Fruit fly (Drosophila melanogaster) whole organism, embryonic: ENCODE measurements around the gene CG17801.

Source experiments
- ATbp ChIP-seq: fragments of 200-800 bp; sonication (Bioruptor generic); optimal IDR thresholded peaks from 2 replicates; lab custom pipeline; 2017; ENCODE audit warnings: missing biosample characterization, mild to moderate bottlenecking, missing genetic modification characterization, missing genetic modification reagents
- CG10267 ChIP-seq: fragments of 200-800 bp; sonication (Bioruptor generic); optimal IDR thresholded peaks from 2 replicates; lab custom pipeline; 2018; ENCODE audit warnings: missing biosample characterization, mild to moderate bottlenecking, missing genetic modification characterization, moderate library complexity
- CG10565 ChIP-seq: fragments of 200-800 bp; sonication (Bioruptor generic); optimal IDR thresholded peaks from 3 replicates; lab custom pipeline; 2016; ENCODE audit warnings: missing biosample characterization, mild to moderate bottlenecking, missing genetic modification characterization
- CG11723 ChIP-seq: fragments of 200-800 bp; sonication (Bioruptor generic); optimal IDR thresholded peaks from 2 replicates; lab custom pipeline; 2017; ENCODE audit warnings: missing biosample characterization, mild to moderate bottlenecking, missing genetic modification characterization
- CG12104 ChIP-seq: fragments of 200-800 bp; sonication (Bioruptor generic); optimal IDR thresholded peaks from 3 replicates; lab custom pipeline; 2016; ENCODE audit warnings: missing biosample characterization, missing genetic modification characterization
- CG12942 ChIP-seq: fragments of 200-800 bp; sonication (Bioruptor generic); optimal IDR thresholded peaks from 3 replicates; lab custom pipeline; 2016; ENCODE audit warnings: missing biosample characterization, missing genetic modification characterization
- CG13296 ChIP-seq: fragments of 200-800 bp; sonication (Bioruptor generic); optimal IDR thresholded peaks from 3 replicates; lab custom pipeline; 2018; ENCODE audit warnings: missing biosample characterization, mild to moderate bottlenecking, missing genetic modification characterization
- CG15696 ChIP-seq: fragments of 200-800 bp; sonication (Bioruptor generic); optimal IDR thresholded peaks from 2 replicates; lab custom pipeline; 2019; ENCODE audit warnings: missing biosample characterization, mild to moderate bottlenecking, missing genetic modification characterization, moderate library complexity
- CG16863 ChIP-seq: fragments of 200-800 bp; sonication (Bioruptor generic); optimal IDR thresholded peaks from 3 replicates; lab custom pipeline; 2016; ENCODE audit warnings: missing biosample characterization, missing genetic modification characterization
- CG17612 ChIP-seq: fragments of 200-800 bp; sonication (Bioruptor generic); IDR thresholded peaks from 2 replicates; pipeline ENCODE4 v1.3.6; 2022; ENCODE audit warnings: missing biosample characterization, missing genetic modification characterization
- CG18476 ChIP-seq: fragments of 200-800 bp; sonication (Bioruptor generic); optimal IDR thresholded peaks from 2 replicates; lab custom pipeline; 2016; ENCODE audit warnings: missing biosample characterization, mild to moderate bottlenecking, missing genetic modification characterization
- CG3847 ChIP-seq: fragments of 200-800 bp; sonication (Bioruptor generic); IDR thresholded peaks from 2 replicates; pipeline ENCODE4 v1.3.6; 2022; ENCODE audit warnings: missing biosample characterization, missing genetic modification characterization
- CG3995 ChIP-seq: fragments of 200-800 bp; sonication (Bioruptor generic); optimal IDR thresholded peaks from 3 replicates; lab custom pipeline; 2016; ENCODE audit warnings: missing biosample characterization, missing genetic modification characterization
- CG4730 ChIP-seq: fragments of 200-800 bp; sonication (Bioruptor generic); IDR thresholded peaks from 2 replicates; pipeline ENCODE4 v1.3.6; 2022; ENCODE audit warnings: missing biosample characterization, missing genetic modification characterization
- CG8478 ChIP-seq: fragments of >200 bp; optimal IDR thresholded peaks from 2 replicates; lab custom pipeline; 2018
- Camta ChIP-seq: fragments of 200-800 bp; sonication (Bioruptor generic); optimal IDR thresholded peaks from 2 replicates; lab custom pipeline; 2016; ENCODE audit warnings: missing biosample characterization, missing genetic modification characterization
- Dfd ChIP-seq, 2 experiments: fragments of >200 bp; optimal IDR thresholded peaks; 2 replicates each; lab custom pipeline; 2017; ENCODE audit warnings: missing biosample characterization in 2 of 2, missing genetic modification characterization in 2 of 2
- Dll ChIP-seq: fragments of 200-800 bp; sonication (Bioruptor generic); IDR thresholded peaks from 4 replicates; pipeline ENCODE4 v1.3.6; 2022; ENCODE audit warnings: missing biosample characterization, missing genetic modification characterization; ENCODE audit not compliant: partially characterized antibody
- Doc3 ChIP-seq: fragments of 200-800 bp; sonication (Bioruptor generic); IDR thresholded peaks from 3 replicates; pipeline ENCODE4 v1.3.6; 2022; ENCODE audit warnings: missing biosample characterization, missing genetic modification characterization; ENCODE audit not compliant: partially characterized antibody
- Drgx ChIP-seq: fragments of 200-800 bp; sonication (Bioruptor generic); IDR thresholded peaks from 2 replicates; pipeline ENCODE4 v1.3.6; 2022; ENCODE audit warnings: missing biosample characterization, missing genetic modification characterization
- GATAe ChIP-seq: fragments of 200-800 bp; sonication (Bioruptor generic); conservative IDR thresholded peaks from 2 replicates; pipeline ENCODE4 v1.3.6; 2022; ENCODE audit warnings: missing biosample characterization, missing genetic modification characterization
- NC2α ChIP-seq: fragments of 200-800 bp; sonication (Bioruptor generic); optimal IDR thresholded peaks from 2 replicates; lab custom pipeline; 2016; ENCODE audit warnings: missing biosample characterization, missing genetic modification characterization
- Optix ChIP-seq: fragments of 200-800 bp; sonication (Bioruptor generic); IDR thresholded peaks from 3 replicates; pipeline ENCODE4 v1.3.6; 2022; ENCODE audit warnings: missing biosample characterization, missing genetic modification characterization
- Ptx1 ChIP-seq: fragments of 200-800 bp; sonication (Bioruptor generic); IDR thresholded peaks from 2 replicates; pipeline ENCODE4 v1.3.6; 2022; ENCODE audit warnings: missing biosample characterization, missing genetic modification characterization
- Side ChIP-seq: fragments of 200-800 bp; sonication (Bioruptor generic); optimal IDR thresholded peaks from 2 replicates; lab custom pipeline; 2016; ENCODE audit warnings: missing biosample characterization, missing genetic modification characterization
- Sox100B ChIP-seq: fragments of 200-800 bp; sonication (Bioruptor generic); optimal IDR thresholded peaks from 3 replicates; lab custom pipeline; 2018; ENCODE audit warnings: missing biosample characterization, mild to moderate bottlenecking, missing genetic modification characterization
- Stat92E ChIP-seq, 3 experiments: fragments of >200 bp in 2 of 3; fragments of 200-800 bp in 1 of 3; sonication (Bioruptor generic) in 1 of 3; optimal IDR thresholded peaks; 2 replicates each; lab custom pipeline; 2017 to 2019; ENCODE audit warnings: missing biosample characterization in 3 of 3, missing genetic modification characterization in 3 of 3, mild to moderate bottlenecking in 1 of 3, moderate library complexity in 1 of 3
- Vsx1 ChIP-seq: fragments of 200-800 bp; sonication (Bioruptor generic); optimal IDR thresholded peaks from 2 replicates; lab custom pipeline; 2017; ENCODE audit warnings: missing biosample characterization, mild to moderate bottlenecking, missing genetic modification characterization, missing genetic modification reagents
- ap ChIP-seq: fragments of 200-800 bp; sonication (Bioruptor generic); IDR thresholded peaks from 2 replicates; pipeline ENCODE4 v1.3.6; 2022; ENCODE audit warnings: missing biosample characterization, missing genetic modification characterization
- ash1 ChIP-seq: fragments of 200-800 bp; sonication (Bioruptor generic); optimal IDR thresholded peaks from 2 replicates; lab custom pipeline; 2018; ENCODE audit warnings: missing biosample characterization, mild to moderate bottlenecking, missing genetic modification characterization
- az2 ChIP-seq: fragments of 200-800 bp; sonication (Bioruptor generic); optimal IDR thresholded peaks from 3 replicates; lab custom pipeline; 2016; ENCODE audit warnings: missing biosample characterization, missing genetic modification characterization
- bigmax ChIP-seq: fragments of 200-800 bp; sonication (Bioruptor generic); optimal IDR thresholded peaks from 2 replicates; lab custom pipeline; 2018; ENCODE audit warnings: missing biosample characterization, mild to moderate bottlenecking, missing genetic modification characterization
- bowl ChIP-seq: fragments of 200-800 bp; sonication (Bioruptor generic); IDR thresholded peaks from 2 replicates; pipeline ENCODE4 v1.3.6; 2022; ENCODE audit warnings: missing biosample characterization, missing genetic modification characterization
- cas ChIP-seq: fragments of 200-800 bp; sonication (Bioruptor generic); IDR thresholded peaks from 2 replicates; pipeline ENCODE4 v1.3.6; 2022; ENCODE audit warnings: missing biosample characterization, missing genetic modification characterization
- chn ChIP-seq: fragments of 200-800 bp; sonication (Bioruptor generic); optimal IDR thresholded peaks from 2 replicates; lab custom pipeline; 2016; ENCODE audit warnings: missing biosample characterization, missing genetic modification characterization
- danr ChIP-seq: fragments of 200-800 bp; sonication (Bioruptor generic); IDR thresholded peaks from 2 replicates; pipeline ENCODE4 v1.3.6; 2022; ENCODE audit warnings: missing biosample characterization, missing genetic modification characterization
- dpn ChIP-seq, 2 experiments: fragments of 200-800 bp; sonication (Bioruptor generic); optimal IDR thresholded peaks; 3 replicates each; lab custom pipeline; 2016; ENCODE audit warnings: missing biosample characterization in 2 of 2, missing genetic modification characterization in 2 of 2
- en ChIP-seq: fragments of 200-800 bp; sonication (Bioruptor generic); optimal IDR thresholded peaks from 2 replicates; lab custom pipeline; 2016; ENCODE audit warnings: missing biosample characterization, missing genetic modification characterization
- exex ChIP-seq: fragments of 200-800 bp; sonication (Bioruptor generic); optimal IDR thresholded peaks from 4 replicates; lab custom pipeline; 2018; ENCODE audit warnings: missing biosample characterization, mild to moderate bottlenecking, missing genetic modification characterization, moderate library complexity
- fd64A ChIP-seq: fragments of 200-800 bp; sonication (Bioruptor generic); optimal IDR thresholded peaks from 3 replicates; lab custom pipeline; 2018; ENCODE audit warnings: missing biosample characterization, mild to moderate bottlenecking, missing genetic modification characterization
- gce ChIP-seq: fragments of 200-800 bp; sonication (Bioruptor generic); IDR thresholded peaks from 3 replicates; pipeline ENCODE4 v1.3.6; 2022; ENCODE audit warnings: missing biosample characterization, missing genetic modification characterization
- gem ChIP-seq: fragments of 200-800 bp; sonication (Bioruptor generic); optimal IDR thresholded peaks from 2 replicates; lab custom pipeline; 2019; ENCODE audit warnings: missing biosample characterization, mild to moderate bottlenecking, missing genetic modification characterization, moderate library complexity
- jigr1 ChIP-seq: fragments of 200-800 bp; sonication (Bioruptor generic); IDR thresholded peaks from 3 replicates; pipeline ENCODE4 v1.3.6; 2022; ENCODE audit warnings: missing biosample characterization, missing genetic modification characterization
- pan ChIP-seq, 4 experiments: fragments of >200 bp in 3 of 4; fragments of 200-800 bp in 1 of 4; sonication (Bioruptor generic) in 1 of 4; optimal IDR thresholded peaks in 3 of 4; IDR thresholded peaks in 1 of 4; 2 replicates each; pipeline versions ENCODE4 v1.3.6 to Lab custom; 2017 to 2022; ENCODE audit warnings: missing biosample characterization in 2 of 4, missing genetic modification characterization in 2 of 4, mixed read lengths in 1 of 4
- phol ChIP-seq: fragments of 200-800 bp; sonication (Bioruptor generic); optimal IDR thresholded peaks from 3 replicates; lab custom pipeline; 2018; ENCODE audit warnings: missing biosample characterization, mild to moderate bottlenecking, missing genetic modification characterization, moderate library complexity
- pros ChIP-seq: fragments of 200-800 bp; sonication (Bioruptor generic); optimal IDR thresholded peaks from 3 replicates; lab custom pipeline; 2019; ENCODE audit warnings: missing biosample characterization, mild to moderate bottlenecking, missing genetic modification characterization, moderate library complexity
- slp2 ChIP-seq: fragments of 200-800 bp; sonication (Bioruptor generic); optimal IDR thresholded peaks from 2 replicates; lab custom pipeline; 2016; ENCODE audit warnings: missing biosample characterization, missing genetic modification characterization
- sna ChIP-seq: fragments of 200-800 bp; sonication (Bioruptor generic); IDR thresholded peaks from 2 replicates; pipeline ENCODE4 v1.3.6; 2022; ENCODE audit warnings: missing biosample characterization, missing genetic modification characterization; ENCODE audit not compliant: partially characterized antibody
- sob ChIP-seq: fragments of 200-800 bp; sonication (Bioruptor generic); IDR thresholded peaks from 2 replicates; pipeline ENCODE4 v1.3.6; 2022; ENCODE audit warnings: missing biosample characterization, missing genetic modification characterization
- tin ChIP-seq: fragments of 200-800 bp; sonication (Bioruptor generic); optimal IDR thresholded peaks from 3 replicates; lab custom pipeline; 2016; ENCODE audit warnings: missing biosample characterization, missing genetic modification characterization
- twi ChIP-seq: fragments of 200-800 bp; optimal IDR thresholded peaks from 2 replicates; lab custom pipeline; 2019; ENCODE audit warnings: missing biosample characterization, mild to moderate bottlenecking, missing genetic modification characterization, moderate library complexity
- unpg ChIP-seq: fragments of 200-800 bp; sonication (Bioruptor generic); optimal IDR thresholded peaks from 3 replicates; lab custom pipeline; 2018; ENCODE audit warnings: missing biosample characterization, mild to moderate bottlenecking, missing genetic modification characterization, moderate library complexity

CG17801 gene

dm6 chr3R:17809014-17809413 lies 2.1 kb upstream of the CG17801 start, which contains the start of gene Odj (continued):
- TF ChIP-seq fd64A (no peak), en (no peak), gce (GFP tag; lab: Robert Waterston, UW) (no peak), twi (tag; lab: Kevin White, UChicago) (no peak), CG12104 (GFP tag; lab: Kevin White, UChicago) (no peak), CG11723 (GFP tag; lab: Kevin White, UChicago) (no peak), CG13296 (no peak), Dll (GFP tag; lab: Robert Waterston, UW) (peak; percentile 96), bigmax (no peak), Optix (no peak), ap (GFP tag; lab: Robert Waterston, UW) (no peak), CG10565 (GFP tag; lab: Kevin White, UChicago) (no peak), CG16863 (GFP tag; lab: Kevin White, UChicago) (no peak), CG17612 (GFP tag; lab: Robert Waterston, UW) (no peak), tin (GFP tag; lab: Kevin White, UChicago) (no peak), CG12942 (no peak), sob (0 out of 2 replicates have a peak, but pooled peaks have one; percentile 7), GATAe (no peak), CG3995 (GFP tag; lab: Kevin White, UChicago) (peak; percentile 86), phol (tag; lab: Kevin White, UChicago) (peak; percentile 32), Stat92E (GFP tag; optimal IDR thresholded peaks at IDR 0.05; lab: Kevin White, UChicago) (no peak), CG10267 (tag; lab: Kevin White, UChicago) (peak; percentile 75), Dfd (GFP tag; optimal IDR thresholded peaks at IDR 0.05; lab: Kevin White, UChicago) (no peak), ash1 (GFP tag; lab: Kevin White, UChicago) (no peak), Ptx1 (GFP tag; lab: Robert Waterston, UW) (no peak), az2 (GFP tag; lab: Kevin White, UChicago) (no peak), pros (GFP tag; lab: Kevin White, UChicago) (no peak), CG15696 (tag; lab: Kevin White, UChicago) (no peak), slp2 (GFP tag; lab: Kevin White, UChicago) (no peak), chn (no peak), CG4730 (no peak), Sox100B (GFP tag; lab: Kevin White, UChicago) (no peak), ATbp (GFP tag; lab: Kevin White, UChicago) (no peak), jigr1 (no peak), danr (GFP tag; lab: Robert Waterston, UW) (no peak), pan (optimal IDR thresholded peaks at IDR 0.05; lab: Kevin White, UChicago) (no peak), pan (GFP tag; optimal IDR thresholded peaks at IDR 0.05 in 1 of 2, IDR thresholded peaks at IDR 0.05 in 1 of 2) (no peak), unpg (no peak), Side (GFP tag; lab: Kevin White, UChicago) (no peak), bowl (GFP tag; lab: Robert Waterston, UW) (no peak), CG18476 (GFP tag; lab: Kevin White, UChicago) (no peak), CG3847 (GFP tag; lab: Robert Waterston, UW) (peak; percentile 39; the same call in 1 of the 2 replicates), CG8478 (lab: Kevin White, UChicago) (no peak), Camta (no peak), gem (peak; percentile 23), dpn (GFP tag; optimal IDR thresholded peaks at IDR 0.05; lab: Kevin White, UChicago) (no peak), Vsx1 (GFP tag; lab: Kevin White, UChicago) (no peak), cas (GFP tag; lab: Robert Waterston, UW) (no peak), exex (no peak), NC2α (GFP tag; lab: Kevin White, UChicago) (no peak), sna (GFP tag; lab: Robert Waterston, UW) (peak; percentile 93), Doc3 (GFP tag; lab: Robert Waterston, UW) (peak; percentile 94), Drgx (GFP tag; lab: Robert Waterston, UW) (no peak)
